Fruit fly (Drosophila melanogaster): Measurements from ENCODE around the gene Nup93-1.

Nup93-1 gene

DNA sequence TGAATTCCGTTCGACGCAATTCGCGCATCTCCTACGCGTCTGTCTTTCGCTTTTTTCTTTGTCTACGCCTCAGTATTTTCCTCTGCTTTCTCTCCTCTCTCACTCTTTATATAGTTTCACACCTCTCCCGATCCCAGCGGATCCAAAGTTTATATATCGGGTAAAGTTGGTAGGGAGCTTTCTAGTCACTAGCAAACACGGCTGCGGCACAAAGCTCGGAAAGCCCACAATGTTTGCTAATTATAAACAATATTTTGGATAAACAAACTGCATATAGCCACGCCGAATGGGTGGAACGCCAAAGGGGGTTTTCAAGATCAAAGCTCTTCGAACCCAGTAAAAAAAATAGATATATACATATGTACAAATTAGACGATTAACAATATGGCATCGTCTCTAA, 17.4 kb downstream of the Nup93-1 start:
- TF ChIP-seq cic (GFP tag; optimal IDR thresholded peaks at IDR 0.05), result peak; percentile 55
- peak; percentile 49 for TF ChIP-seq bab1 (GFP tag; optimal IDR thresholded peaks at IDR 0.05)
- TF ChIP-seq CG11617 (GFP tag; optimal IDR thresholded peaks at IDR 0.05), result peak; percentile 19
- no peak for TF ChIP-seq CG1620 (GFP tag; optimal IDR thresholded peaks at IDR 0.05)
- TF ChIP-seq Mnt (GFP tag; optimal IDR thresholded peaks at IDR 0.05), result peak; percentile 62
- TF ChIP-seq pad (GFP tag; optimal IDR thresholded peaks at IDR 0.05), result peak; percentile 29
- TF ChIP-seq Clk (GFP tag; optimal IDR thresholded peaks at IDR 0.05), result no peak
- peak; percentile 65 for TF ChIP-seq CG7101 (tag; optimal IDR thresholded peaks at IDR 0.05)
- no peak for TF ChIP-seq CG7045 (GFP tag; optimal IDR thresholded peaks at IDR 0.05)
- TF ChIP-seq tj (GFP tag; optimal IDR thresholded peaks at IDR 0.05), result no peak
- peak; percentile 19 for TF ChIP-seq toe (GFP tag; optimal IDR thresholded peaks at IDR 0.05)
- no peak for TF ChIP-seq kay (GFP tag; ENCODE audit: borderline replicate concordance)
- peak; percentile 24 for TF ChIP-seq ovo (GFP tag; optimal IDR thresholded peaks at IDR 0.05)
- TF ChIP-seq cnc (optimal IDR thresholded peaks at IDR 0.05), result no peak
- peak; percentile 42 for TF ChIP-seq CG14711 (tag; optimal IDR thresholded peaks at IDR 0.05)
- peak; percentile 47 for TF ChIP-seq CG33017 (tag; optimal IDR thresholded peaks at IDR 0.05)
- TF ChIP-seq CG5204 (GFP tag; optimal IDR thresholded peaks at IDR 0.05), result no peak
- no peak for TF ChIP-seq Hr96 (GFP tag; optimal IDR thresholded peaks at IDR 0.05)
- TF ChIP-seq Crg-1 (GFP tag; optimal IDR thresholded peaks at IDR 0.05), result no peak
- TF ChIP-seq CG12768 (GFP tag; optimal IDR thresholded peaks at IDR 0.05), result peak; percentile 67

DNA sequence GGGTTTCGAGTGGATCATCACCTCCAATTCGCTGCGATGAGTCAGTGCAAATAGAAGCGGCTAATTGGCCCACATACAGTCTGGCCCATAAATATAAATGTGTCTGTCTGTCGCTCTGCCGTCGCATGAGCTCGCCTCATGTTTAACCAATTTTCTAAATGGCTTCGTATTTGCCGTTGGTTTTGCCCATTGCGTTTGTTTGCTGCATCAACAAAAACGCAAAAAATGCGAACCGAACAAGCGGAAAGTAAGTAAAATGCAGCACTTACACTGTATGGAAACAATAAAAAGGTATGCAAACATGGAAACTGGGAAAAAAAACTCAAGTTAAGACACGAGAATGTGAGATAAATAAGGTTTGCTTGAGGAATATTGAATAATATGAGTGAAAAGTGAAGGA, 20.9 kb downstream of the Nup93-1 start:
- TF ChIP-seq CG7101 (tag; optimal IDR thresholded peaks at IDR 0.05) (no peak), tj (GFP tag; optimal IDR thresholded peaks at IDR 0.05) (peak; percentile 92), pad (GFP tag; optimal IDR thresholded peaks at IDR 0.05) (no peak), bab1 (GFP tag; optimal IDR thresholded peaks at IDR 0.05) (peak; percentile 16)

DNA sequence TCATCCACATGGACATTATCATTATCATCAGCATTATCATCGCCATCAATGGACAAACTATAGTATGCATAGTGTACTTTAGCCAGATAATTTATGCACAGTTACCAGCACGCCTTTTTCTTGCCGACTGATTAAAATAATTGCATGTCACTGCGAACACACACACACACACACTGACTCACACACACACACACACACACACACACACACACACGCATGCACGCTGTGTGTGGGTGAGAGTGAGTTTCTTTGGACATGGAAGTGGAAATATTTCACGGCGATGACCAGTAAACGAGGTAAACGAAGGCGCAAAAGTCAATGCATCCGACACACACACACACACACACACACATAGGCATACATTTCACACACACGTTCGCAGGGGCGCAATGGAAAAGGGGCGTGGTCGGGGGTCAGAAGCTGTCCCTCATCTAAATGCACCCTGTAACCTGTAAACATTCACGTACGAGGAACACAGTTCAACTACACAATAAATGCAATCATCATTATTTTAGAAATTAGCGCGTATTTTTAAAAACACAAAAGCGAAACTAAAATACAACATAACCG, 21.8 kb downstream of the Nup93-1 start:
- TF ChIP-seq CG11617 (GFP tag; optimal IDR thresholded peaks at IDR 0.05) (no peak), cnc (optimal IDR thresholded peaks at IDR 0.05) (peak; percentile 81 to 85), ovo (GFP tag; optimal IDR thresholded peaks at IDR 0.05) (peak; percentile 34), toe (GFP tag; optimal IDR thresholded peaks at IDR 0.05) (no peak), Mnt (GFP tag; optimal IDR thresholded peaks at IDR 0.05) (peak; percentile 43), CG5204 (GFP tag; optimal IDR thresholded peaks at IDR 0.05) (no peak), CG1620 (GFP tag; optimal IDR thresholded peaks at IDR 0.05) (no peak), CG12768 (GFP tag; optimal IDR thresholded peaks at IDR 0.05) (peak; percentile 24), cic (GFP tag; optimal IDR thresholded peaks at IDR 0.05) (peak; percentile 64), Clk (GFP tag; optimal IDR thresholded peaks at IDR 0.05) (no peak), bab1 (GFP tag; optimal IDR thresholded peaks at IDR 0.05) (peak; percentile 23), pad (GFP tag; optimal IDR thresholded peaks at IDR 0.05) (no peak), kay (GFP tag; ENCODE audit: borderline replicate concordance) (peak; percentile 40), CG7045 (GFP tag; optimal IDR thresholded peaks at IDR 0.05) (no peak), Hr96 (GFP tag; optimal IDR thresholded peaks at IDR 0.05) (no peak), tj (GFP tag; optimal IDR thresholded peaks at IDR 0.05) (no peak), CG33017 (tag; optimal IDR thresholded peaks at IDR 0.05) (no peak), CG14711 (tag; optimal IDR thresholded peaks at IDR 0.05) (peak; percentile 11), CG7101 (tag; optimal IDR thresholded peaks at IDR 0.05) (peak; percentile 26), Crg-1 (GFP tag; optimal IDR thresholded peaks at IDR 0.05) (no peak)

DNA sequence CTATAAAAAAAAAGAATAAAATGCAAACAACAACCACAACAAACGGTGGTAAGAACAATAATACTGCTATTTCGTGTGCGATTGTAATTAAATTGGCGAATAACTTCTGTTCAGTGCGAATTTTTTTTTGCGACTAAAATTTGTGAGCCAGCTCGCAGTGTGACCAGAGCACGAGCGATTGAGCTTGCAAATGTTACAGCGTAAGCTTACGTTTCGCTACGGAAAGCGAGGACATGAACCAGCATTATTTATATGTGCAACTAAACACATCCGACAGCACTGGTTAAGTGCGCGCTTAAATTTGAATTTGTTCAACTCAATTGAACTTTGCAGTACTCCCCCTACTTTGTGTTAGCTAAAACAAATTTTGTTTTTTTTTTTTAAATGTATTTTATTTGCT, 23.1 kb downstream of the Nup93-1 start, which contains the start of gene AMPdeam:
TSS of gene AMPdeam (minus strand) at position 139 of the 400 bp plus-strand sequence.
- TF ChIP-seq ovo (GFP tag; optimal IDR thresholded peaks at IDR 0.05), result no peak
- peak; percentile 53 for TF ChIP-seq pad (GFP tag; optimal IDR thresholded peaks at IDR 0.05)
- no peak for TF ChIP-seq cnc (optimal IDR thresholded peaks at IDR 0.05)
- no peak for TF ChIP-seq kay (GFP tag; ENCODE audit: borderline replicate concordance)
- peak; percentile 21 for TF ChIP-seq CG33017 (tag; optimal IDR thresholded peaks at IDR 0.05)
- peak; percentile 36 for TF ChIP-seq CG11617 (GFP tag; optimal IDR thresholded peaks at IDR 0.05)
- peak; percentile 53 for TF ChIP-seq CG14711 (tag; optimal IDR thresholded peaks at IDR 0.05)
- TF ChIP-seq CG7045 (GFP tag; optimal IDR thresholded peaks at IDR 0.05), result no peak
- TF ChIP-seq cic (GFP tag; optimal IDR thresholded peaks at IDR 0.05), result peak; percentile 41
- peak; percentile 69 for TF ChIP-seq Mnt (GFP tag; optimal IDR thresholded peaks at IDR 0.05)
- no peak for TF ChIP-seq Clk (GFP tag; optimal IDR thresholded peaks at IDR 0.05)
- TF ChIP-seq Crg-1 (GFP tag; optimal IDR thresholded peaks at IDR 0.05), result peak; percentile 65
- TF ChIP-seq toe (GFP tag; optimal IDR thresholded peaks at IDR 0.05), result peak; percentile 14
- TF ChIP-seq Hr96 (GFP tag; optimal IDR thresholded peaks at IDR 0.05), result no peak
- TF ChIP-seq tj (GFP tag; optimal IDR thresholded peaks at IDR 0.05), result peak; percentile 31
- peak; percentile 75 for TF ChIP-seq CG1620 (GFP tag; optimal IDR thresholded peaks at IDR 0.05)
- TF ChIP-seq CG5204 (GFP tag; optimal IDR thresholded peaks at IDR 0.05), result no peak
- peak; percentile 76 for TF ChIP-seq CG7101 (tag; optimal IDR thresholded peaks at IDR 0.05)
- TF ChIP-seq bab1 (GFP tag; optimal IDR thresholded peaks at IDR 0.05), result peak; percentile 85
- TF ChIP-seq CG12768 (GFP tag; optimal IDR thresholded peaks at IDR 0.05), result no peak
